Worm (Caenorhabditis elegans) whole organism, dauer: ENCODE data around the gene F46C5.7.

ENCODE experiments used
- unc-62 ChIP-seq: sonication (generic microtip); optimal IDR thresholded peaks from 2 replicates; lab custom pipeline; 2017; ENCODE audit warnings: missing biosample characterization, missing genetic modification reagents, missing genetic modification characterization

The F46C5.7 gene

DNA sequence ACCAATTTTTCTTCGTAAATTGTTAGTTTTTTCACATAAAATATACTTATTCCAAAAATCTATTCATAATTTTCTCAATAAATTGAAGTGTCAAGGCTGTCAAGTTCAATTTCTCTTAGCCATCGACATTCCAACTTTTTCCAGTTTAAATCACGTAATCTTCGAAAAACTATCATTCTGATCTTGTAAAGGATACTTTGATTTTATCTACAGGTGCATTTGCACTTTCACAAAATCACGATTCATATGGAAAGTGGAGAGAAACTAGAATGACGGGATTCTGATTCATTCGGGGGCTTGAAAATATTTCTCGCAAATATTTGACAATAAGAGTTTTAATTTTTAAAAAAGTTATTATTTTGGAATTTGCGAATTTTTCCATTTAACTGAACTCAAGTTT, 14.1 kb downstream of the F46C5.7 start:
- no peak for TF ChIP-seq unc-62

DNA sequence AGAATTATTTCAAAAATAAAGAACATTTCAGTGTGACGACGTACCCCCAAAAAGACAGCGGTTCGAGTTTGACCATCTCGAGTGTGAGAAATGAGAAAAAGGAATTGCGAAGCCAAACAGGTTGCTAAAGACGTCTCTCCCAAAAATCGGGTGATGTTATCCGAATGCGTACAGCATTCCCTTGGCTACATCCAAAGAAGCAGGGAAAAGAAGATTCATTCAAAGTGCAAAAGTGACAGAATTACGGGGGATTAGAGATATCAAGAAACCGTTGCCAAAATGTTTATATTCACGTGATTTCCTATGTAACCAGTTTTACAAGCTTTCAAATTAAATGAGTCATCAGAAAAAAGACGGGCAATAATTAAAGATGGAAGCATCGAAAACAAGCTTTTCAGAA, 14.8 kb downstream of the F46C5.7 start:
- TF ChIP-seq unc-62: no peak

DNA sequence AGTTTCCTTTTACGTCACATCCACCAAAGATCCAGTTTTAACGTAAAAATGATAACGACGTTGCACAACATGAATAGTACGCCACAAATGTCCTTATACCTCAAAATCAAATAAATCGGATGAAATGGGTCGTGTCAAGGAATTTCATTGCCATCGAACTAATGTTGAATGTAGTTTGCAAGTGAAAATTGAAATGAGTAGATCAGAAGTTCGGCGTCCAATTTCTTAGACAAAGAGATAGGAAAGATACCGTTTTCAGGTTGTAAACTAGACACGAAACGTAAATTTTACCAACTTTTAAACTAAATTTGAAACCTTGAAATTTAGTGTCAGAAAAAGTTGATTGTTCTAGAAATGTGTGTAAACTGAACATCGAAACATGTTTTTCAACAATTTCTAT, 15.7 kb downstream of the F46C5.7 start:
- TF ChIP-seq unc-62: no peak

DNA sequence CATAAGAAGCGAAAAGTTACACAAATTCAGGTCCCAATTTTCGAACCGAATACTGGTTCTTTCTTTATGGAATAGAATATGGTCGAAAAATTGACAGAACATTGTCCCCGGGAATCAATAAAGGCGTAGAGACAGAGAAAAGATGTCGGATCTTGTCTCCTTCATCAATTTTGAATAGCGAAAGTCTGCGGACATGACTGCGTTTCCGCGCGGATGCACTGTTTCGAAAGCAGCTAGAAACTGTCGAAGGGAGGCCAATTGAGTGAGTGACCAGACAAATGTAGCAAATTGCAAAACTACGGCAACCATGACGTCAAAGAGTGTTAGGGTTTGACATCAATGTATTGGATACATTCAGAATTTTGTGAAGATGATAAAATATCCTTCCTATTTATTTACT, 17.4 kb downstream of the F46C5.7 start:
- TF ChIP-seq unc-62: no peak

DNA sequence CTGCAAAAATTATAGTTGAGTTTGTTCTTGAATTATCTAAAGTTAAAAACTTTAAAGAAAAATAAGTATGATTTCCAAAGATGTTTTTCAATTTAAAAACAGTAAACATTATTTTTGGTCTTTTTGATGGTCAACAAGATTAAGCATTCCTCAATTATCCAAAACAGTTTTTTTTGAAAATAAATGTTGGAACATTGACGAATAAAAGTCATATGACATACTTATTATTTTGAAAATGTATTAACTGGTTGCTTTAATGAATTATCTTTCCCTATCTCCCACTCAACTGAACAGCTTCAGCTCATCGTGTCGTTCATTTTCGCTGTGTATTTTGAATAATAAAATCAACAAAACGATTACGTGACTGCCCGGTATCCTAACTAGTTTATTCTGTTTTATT, 17.9 kb downstream of the F46C5.7 start:
- no peak for TF ChIP-seq unc-62

DNA sequence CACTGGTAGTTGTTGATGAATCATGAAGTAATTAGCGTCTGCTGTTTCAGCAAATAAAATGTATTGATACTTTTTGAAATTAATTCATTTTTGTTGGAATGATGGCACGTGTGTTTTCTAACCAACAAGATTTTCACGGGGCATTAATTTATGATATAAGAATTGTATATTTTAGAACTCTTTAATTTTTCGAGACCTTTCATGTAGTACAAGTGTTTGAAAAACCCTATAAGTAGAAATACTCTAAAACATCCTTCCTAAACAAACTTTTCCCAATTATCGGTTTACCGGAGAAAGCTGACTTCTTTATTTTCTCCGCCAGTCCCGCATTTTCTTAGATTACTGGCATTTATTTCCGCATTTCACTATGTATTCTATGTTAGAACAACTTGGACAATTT, 20.5 kb downstream of the F46C5.7 start, which contains the start of gene snb-6:
TSS of gene snb-6 (minus strand) at position 101 of the 400 bp plus-strand sequence.
- no peak for TF ChIP-seq unc-62

DNA sequence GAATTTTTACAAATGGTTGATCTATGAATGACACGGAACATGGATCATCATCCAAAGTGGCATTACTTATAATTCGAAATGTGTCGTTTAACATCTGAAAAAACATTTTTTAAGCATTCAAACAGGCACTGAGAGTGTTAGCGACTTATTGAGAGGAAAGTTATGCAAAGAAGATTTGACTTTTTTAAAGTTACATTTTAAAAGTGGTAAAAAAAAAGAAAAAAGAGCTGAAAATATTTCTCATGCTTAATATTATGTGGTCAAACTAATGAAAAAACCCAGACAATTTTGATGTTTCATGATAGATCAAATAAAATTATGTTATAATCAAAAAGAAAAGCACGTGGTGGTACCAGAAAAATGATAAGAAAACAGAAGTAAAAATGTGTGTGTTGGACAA, 26.0 kb downstream of the F46C5.7 start, which contains the start of gene npr-20:
TSS of gene npr-20 (minus strand) at position 101 of the 400 bp plus-strand sequence.
- TF ChIP-seq unc-62: no peak

DNA sequence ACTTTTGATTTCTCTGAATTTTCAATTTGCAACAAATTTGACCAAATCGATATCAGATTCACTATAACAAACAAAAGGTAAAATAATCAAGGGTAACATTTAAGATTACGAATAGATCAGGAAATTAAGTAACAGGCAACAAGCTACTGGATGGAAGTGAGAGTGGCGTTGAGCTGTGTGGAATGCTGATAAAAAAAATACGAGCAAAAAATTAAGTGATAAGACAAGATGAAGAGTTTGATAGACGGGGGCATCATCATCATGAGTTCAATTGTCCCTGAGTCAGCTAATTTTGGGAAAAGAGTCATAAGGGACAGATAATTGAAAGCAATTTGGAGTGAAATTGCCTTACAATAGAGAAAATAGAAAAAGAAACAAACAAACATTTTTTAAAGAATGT, 27.7 kb downstream of the F46C5.7 start:
- no peak for TF ChIP-seq unc-62

DNA sequence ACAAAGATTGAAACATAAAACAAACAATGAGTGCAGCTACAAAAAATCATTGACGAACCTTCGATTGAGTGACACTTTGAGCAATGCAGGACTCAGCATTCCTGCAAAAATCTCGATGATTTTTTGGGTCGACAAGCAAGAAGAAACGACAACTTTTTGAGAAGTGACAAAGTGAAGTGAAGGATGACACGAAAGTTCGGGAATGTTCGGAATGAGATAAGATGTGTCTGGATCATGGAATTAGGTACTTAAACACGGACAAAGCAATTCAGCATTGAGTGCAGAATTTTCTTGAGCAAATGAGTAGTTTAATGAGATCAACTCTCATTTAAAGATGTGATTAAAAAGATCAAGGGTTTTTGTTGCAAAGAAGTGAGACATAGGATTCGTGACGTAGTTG, 34.7 kb downstream of the F46C5.7 start, which contains the start of gene T07D4.2:
TSS of gene T07D4.2 (minus strand) at position 101 of the 400 bp plus-strand sequence.
- no peak for TF ChIP-seq unc-62

DNA sequence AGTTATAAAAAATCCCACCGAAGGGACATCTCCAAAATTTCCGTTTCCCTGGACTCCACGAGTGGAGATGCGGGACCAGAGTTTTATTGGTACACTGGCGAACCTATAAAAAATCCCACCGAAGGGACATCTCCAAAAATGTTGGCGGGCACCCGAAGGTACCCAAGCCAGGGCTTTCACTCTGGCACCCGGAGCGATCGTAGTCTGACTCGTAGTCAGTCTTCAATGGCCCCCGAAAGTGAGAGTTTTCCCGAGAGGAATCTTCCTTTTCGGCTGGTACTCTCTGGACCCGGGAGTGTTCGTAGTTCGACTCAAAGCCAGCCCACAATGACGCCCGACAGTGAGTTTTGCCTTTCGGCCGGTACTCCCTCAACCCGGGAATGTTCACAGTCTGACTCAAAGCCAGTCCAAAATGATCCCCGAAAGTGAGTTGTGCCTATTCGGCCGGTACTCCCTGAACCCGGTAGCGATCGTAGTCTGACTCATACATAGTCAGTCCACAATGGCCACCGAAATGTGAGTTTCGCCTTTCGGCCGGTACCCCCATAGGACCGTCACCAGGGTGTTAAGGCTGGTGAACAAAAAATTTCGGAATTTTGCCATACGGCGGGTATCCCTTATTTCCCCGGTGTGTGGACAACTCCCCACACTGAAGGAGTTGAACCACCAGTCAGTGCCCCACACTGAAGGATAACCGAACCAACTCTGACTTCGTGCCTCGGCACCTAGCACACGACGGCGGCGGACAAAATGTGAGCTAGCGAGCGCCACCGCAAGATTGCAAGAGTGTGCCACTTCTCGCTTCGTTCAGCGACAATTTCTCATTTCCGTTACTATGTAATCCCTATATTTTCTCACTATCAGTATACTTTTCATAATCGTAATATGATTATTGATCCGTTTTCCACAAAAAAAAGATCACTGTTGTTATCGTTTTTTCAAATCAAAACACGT, 38.2 kb downstream of the F46C5.7 start:
- TF ChIP-seq unc-62: no peak

DNA sequence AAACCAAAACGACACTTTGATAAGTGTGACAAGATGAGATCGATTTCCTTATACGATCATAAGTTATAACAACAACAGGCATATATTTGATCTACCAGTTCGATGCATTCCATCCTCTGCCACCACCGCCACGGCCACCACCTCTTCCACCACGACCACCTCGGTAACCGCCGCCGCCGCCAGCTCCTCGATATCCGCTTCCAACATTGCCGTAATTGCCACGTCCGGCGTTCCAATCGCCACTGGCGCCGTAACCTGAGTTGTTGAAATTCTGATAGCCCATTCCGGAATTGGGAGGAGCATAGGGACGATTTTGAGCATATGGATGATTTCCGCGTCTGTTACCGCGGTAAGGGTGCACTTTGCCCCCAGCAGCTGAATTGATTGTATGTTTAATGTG, 39.4 kb downstream of the F46C5.7 start:
- TF ChIP-seq unc-62: no peak

DNA sequence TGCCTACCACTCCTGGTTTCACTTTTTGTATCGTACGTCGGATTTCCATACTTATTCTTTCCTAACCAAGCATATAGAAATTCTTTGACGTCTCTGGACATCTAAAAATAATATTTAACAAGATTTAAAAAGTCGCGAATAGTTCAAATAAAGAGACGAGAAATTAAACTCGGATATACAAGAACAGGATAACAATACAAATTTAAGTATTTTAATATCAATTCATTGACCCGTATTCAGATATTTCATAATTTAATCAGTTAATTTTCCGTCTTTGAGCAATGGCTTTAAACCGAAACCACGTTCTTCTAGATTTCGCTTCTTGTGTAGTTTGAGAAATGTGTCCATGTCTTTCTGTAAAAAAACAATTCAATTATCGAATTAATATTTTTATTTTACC, 44.4 kb downstream of the F46C5.7 start, which contains the start of gene rha-1:
TSS of gene rha-1 (minus strand) at position 101 of the 400 bp plus-strand sequence.
- no peak for TF ChIP-seq unc-62

DNA sequence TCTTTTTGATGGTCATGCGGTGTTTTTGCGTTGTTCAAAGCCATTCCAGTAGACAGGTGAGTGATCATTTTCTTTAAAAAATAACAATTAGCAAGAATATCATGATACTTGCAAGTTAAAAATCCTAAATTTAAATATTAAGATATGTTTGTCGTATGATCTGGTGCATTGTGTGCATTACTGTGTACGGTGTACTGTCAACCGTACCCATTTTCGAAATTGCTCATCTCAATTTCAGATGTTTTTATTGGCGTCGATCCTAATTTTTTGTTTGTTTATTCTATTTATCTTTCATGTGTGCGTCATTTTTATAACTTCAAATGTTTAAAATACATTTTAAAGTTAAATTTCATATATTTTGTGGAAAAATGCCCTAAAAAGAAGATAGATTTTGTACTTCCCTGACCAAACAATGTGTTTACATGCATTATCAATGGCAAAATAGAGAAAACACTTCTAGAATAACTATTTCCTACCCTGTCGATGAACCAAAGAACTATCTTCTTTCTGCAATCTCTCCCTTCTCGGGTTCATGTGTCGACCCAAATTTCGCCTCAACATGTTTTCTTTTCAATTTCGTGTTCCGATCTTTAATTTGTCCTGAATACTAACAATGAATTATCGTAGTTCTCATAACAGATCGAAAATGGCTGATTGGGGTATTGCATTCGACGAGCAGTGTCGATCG, 45.3 kb downstream of the F46C5.7 start, which contains the start of the genes T07D4.5 and ddx-19:
TSS of gene T07D4.5 (minus strand) at position 71 of the 688 bp plus-strand sequence.
TSS of gene ddx-19 (plus strand) at position 638 of the 688 bp plus-strand sequence.
- no peak for TF ChIP-seq unc-62

DNA sequence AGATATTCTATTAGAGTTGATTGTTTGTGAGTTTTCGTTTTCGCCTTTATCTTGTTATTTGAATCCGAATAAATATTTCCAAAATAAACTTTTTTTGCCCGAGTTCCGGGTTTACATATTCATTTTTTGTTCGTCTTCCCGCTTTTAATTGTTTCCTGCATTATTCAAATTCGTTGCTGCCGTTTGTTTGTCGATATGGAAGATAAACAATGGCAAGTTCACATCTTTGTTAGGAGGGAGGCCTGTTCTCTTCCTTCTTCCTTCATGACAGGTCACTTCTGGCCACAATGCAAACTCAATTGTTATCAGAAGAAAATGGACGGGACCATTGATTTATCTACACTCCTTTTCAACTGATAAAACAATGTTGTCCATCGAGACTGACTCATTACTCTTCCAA, 50.5 kb downstream of the F46C5.7 start:
- TF ChIP-seq unc-62: no peak
